Worm (Caenorhabditis elegans): Measurements from ENCODE around the gene dhhc-1.

The dhhc-1 gene

ce11 chrX:15127338-15127737 lies 27.1 kb upstream of the dhhc-1 start:
- no peak for TF ChIP-seq aly-1 (tag; optimal IDR thresholded peaks at IDR 0.05)
- no peak for TF ChIP-seq F13C5.2 (tag; optimal IDR thresholded peaks at IDR 0.05)
- TF ChIP-seq hmg-4 (GFP tag; optimal IDR thresholded peaks at IDR 0.05), result no peak
- TF ChIP-seq tra-4 (tag; optimal IDR thresholded peaks at IDR 0.05), result no peak
- TF ChIP-seq ama-1 (optimal IDR thresholded peaks at IDR 0.05), result no peak
- TF ChIP-seq ceh-36 (tag; optimal IDR thresholded peaks at IDR 0.05), result no peak
- TF ChIP-seq ceh-13 (GFP tag; optimal IDR thresholded peaks at IDR 0.05), result no peak
- no peak for TF ChIP-seq hnd-1 (tag; optimal IDR thresholded peaks at IDR 0.05)
- no peak for TF ChIP-seq ets-7 (tag; optimal IDR thresholded peaks at IDR 0.05)
- no peak for TF ChIP-seq pes-1 (GFP tag; IDR thresholded peaks at IDR 0.05)
- TF ChIP-seq hmbx-1 (tag; optimal IDR thresholded peaks at IDR 0.05), result no peak
- TF ChIP-seq scrt-1 (GFP tag; IDR thresholded peaks at IDR 0.05), result no peak
- TF ChIP-seq tbx-11 (GFP tag; IDR thresholded peaks at IDR 0.05), result no peak
- no peak for TF ChIP-seq sea-1 (GFP tag; conservative IDR thresholded peaks at IDR 0.05)
- TF ChIP-seq B0310.2 (tag; optimal IDR thresholded peaks at IDR 0.05), result no peak
- TF ChIP-seq tbx-37 (GFP tag; conservative IDR thresholded peaks at IDR 0.05), result no peak
- TF ChIP-seq flt-1 (GFP tag; IDR thresholded peaks at IDR 0.05), result no peak

ce11 chrX:15126736-15127135 lies 26.5 kb upstream of the dhhc-1 start:
- TF ChIP-seq ceh-13 (GFP tag; optimal IDR thresholded peaks at IDR 0.05) (no peak), ets-7 (tag; optimal IDR thresholded peaks at IDR 0.05) (no peak), aly-1 (tag; optimal IDR thresholded peaks at IDR 0.05) (no peak), tbx-11 (GFP tag; IDR thresholded peaks at IDR 0.05) (no peak), ceh-36 (tag; optimal IDR thresholded peaks at IDR 0.05) (no peak), hnd-1 (tag; optimal IDR thresholded peaks at IDR 0.05) (no peak), scrt-1 (GFP tag; IDR thresholded peaks at IDR 0.05) (no peak), F13C5.2 (tag; optimal IDR thresholded peaks at IDR 0.05) (no peak), flt-1 (GFP tag; IDR thresholded peaks at IDR 0.05) (no peak), tra-4 (tag; optimal IDR thresholded peaks at IDR 0.05) (no peak), B0310.2 (tag; optimal IDR thresholded peaks at IDR 0.05) (no peak), hmg-4 (GFP tag; optimal IDR thresholded peaks at IDR 0.05) (no peak), ama-1 (optimal IDR thresholded peaks at IDR 0.05) (no peak), sea-1 (GFP tag; conservative IDR thresholded peaks at IDR 0.05) (no peak), tbx-37 (GFP tag; conservative IDR thresholded peaks at IDR 0.05) (no peak), pes-1 (GFP tag; IDR thresholded peaks at IDR 0.05) (no peak), hmbx-1 (tag; optimal IDR thresholded peaks at IDR 0.05) (no peak)

- TF ChIP-seq ceh-13 (GFP tag; optimal IDR thresholded peaks at IDR 0.05) (no peak), flt-1 (GFP tag; IDR thresholded peaks at IDR 0.05) (no peak), tbx-11 (GFP tag; IDR thresholded peaks at IDR 0.05) (no peak), tra-4 (tag; optimal IDR thresholded peaks at IDR 0.05) (no peak), ama-1 (optimal IDR thresholded peaks at IDR 0.05) (no peak), pes-1 (GFP tag; IDR thresholded peaks at IDR 0.05) (no peak), sea-1 (GFP tag; conservative IDR thresholded peaks at IDR 0.05) (no peak), hnd-1 (tag; optimal IDR thresholded peaks at IDR 0.05) (no peak), ets-7 (tag; optimal IDR thresholded peaks at IDR 0.05) (no peak), hmg-4 (GFP tag; optimal IDR thresholded peaks at IDR 0.05) (no peak), scrt-1 (GFP tag; IDR thresholded peaks at IDR 0.05) (no peak), F13C5.2 (tag; optimal IDR thresholded peaks at IDR 0.05) (no peak), B0310.2 (tag; optimal IDR thresholded peaks at IDR 0.05) (no peak), aly-1 (tag; optimal IDR thresholded peaks at IDR 0.05) (no peak), hmbx-1 (tag; optimal IDR thresholded peaks at IDR 0.05) (no peak), tbx-37 (GFP tag; conservative IDR thresholded peaks at IDR 0.05) (no peak), ceh-36 (tag; optimal IDR thresholded peaks at IDR 0.05) (no peak)
These were observed 24.9 kb upstream of the dhhc-1 start for ce11 chrX:15125138-15125537.

ce11 chrX:15120545-15120944 lies 20.3 kb upstream of the dhhc-1 start:
- TF ChIP-seq ama-1 (optimal IDR thresholded peaks at IDR 0.05) (no peak), tbx-11 (GFP tag; IDR thresholded peaks at IDR 0.05) (no peak)

- no peak for TF ChIP-seq aly-1 (tag; optimal IDR thresholded peaks at IDR 0.05)
- TF ChIP-seq ceh-36 (tag; optimal IDR thresholded peaks at IDR 0.05), result no peak
- no peak for TF ChIP-seq hmg-4 (GFP tag; optimal IDR thresholded peaks at IDR 0.05)
- no peak for TF ChIP-seq tbx-37 (GFP tag; conservative IDR thresholded peaks at IDR 0.05)
- no peak for TF ChIP-seq sea-1 (GFP tag; conservative IDR thresholded peaks at IDR 0.05)
- TF ChIP-seq B0310.2 (tag; optimal IDR thresholded peaks at IDR 0.05), result no peak
- TF ChIP-seq ets-7 (tag; optimal IDR thresholded peaks at IDR 0.05), result no peak
- no peak for TF ChIP-seq tbx-11 (GFP tag; IDR thresholded peaks at IDR 0.05)
- no peak for TF ChIP-seq F13C5.2 (tag; optimal IDR thresholded peaks at IDR 0.05)
- no peak for TF ChIP-seq tra-4 (tag; optimal IDR thresholded peaks at IDR 0.05)
- no peak for TF ChIP-seq scrt-1 (GFP tag; IDR thresholded peaks at IDR 0.05)
- TF ChIP-seq ceh-13 (GFP tag; optimal IDR thresholded peaks at IDR 0.05), result no peak
- TF ChIP-seq hnd-1 (tag; optimal IDR thresholded peaks at IDR 0.05), result no peak
- no peak for TF ChIP-seq hmbx-1 (tag; optimal IDR thresholded peaks at IDR 0.05)
- no peak for TF ChIP-seq flt-1 (GFP tag; IDR thresholded peaks at IDR 0.05)
- TF ChIP-seq ama-1 (optimal IDR thresholded peaks at IDR 0.05), result no peak
- no peak for TF ChIP-seq pes-1 (GFP tag; IDR thresholded peaks at IDR 0.05)
These were observed 16.3 kb upstream of the dhhc-1 start, which contains the start of gene R07D5.2 for ce11 chrX:15116514-15116913. TSS of gene R07D5.2 (minus strand) at chrX:15116614.

- TF ChIP-seq aly-1 (tag; optimal IDR thresholded peaks at IDR 0.05), result no peak
- no peak for TF ChIP-seq hnd-1 (tag; optimal IDR thresholded peaks at IDR 0.05)
- TF ChIP-seq ceh-13 (GFP tag; optimal IDR thresholded peaks at IDR 0.05), result no peak
- TF ChIP-seq tra-4 (tag; optimal IDR thresholded peaks at IDR 0.05), result no peak
- no peak for TF ChIP-seq hmbx-1 (tag; optimal IDR thresholded peaks at IDR 0.05)
- TF ChIP-seq flt-1 (GFP tag; IDR thresholded peaks at IDR 0.05), result no peak
- TF ChIP-seq tbx-11 (GFP tag; IDR thresholded peaks at IDR 0.05), result no peak
- TF ChIP-seq B0310.2 (tag; optimal IDR thresholded peaks at IDR 0.05), result no peak
- TF ChIP-seq sea-1 (GFP tag; conservative IDR thresholded peaks at IDR 0.05), result no peak
- TF ChIP-seq ceh-36 (tag; optimal IDR thresholded peaks at IDR 0.05), result no peak
- TF ChIP-seq scrt-1 (GFP tag; IDR thresholded peaks at IDR 0.05), result no peak
- TF ChIP-seq ama-1 (optimal IDR thresholded peaks at IDR 0.05), result no peak
- TF ChIP-seq pes-1 (GFP tag; IDR thresholded peaks at IDR 0.05), result no peak
- TF ChIP-seq hmg-4 (GFP tag; optimal IDR thresholded peaks at IDR 0.05), result no peak
- no peak for TF ChIP-seq ets-7 (tag; optimal IDR thresholded peaks at IDR 0.05)
- no peak for TF ChIP-seq tbx-37 (GFP tag; conservative IDR thresholded peaks at IDR 0.05)
- TF ChIP-seq F13C5.2 (tag; optimal IDR thresholded peaks at IDR 0.05), result no peak
These were observed 15.5 kb upstream of the dhhc-1 start for ce11 chrX:15115748-15116147.

- TF ChIP-seq hmbx-1 (tag; optimal IDR thresholded peaks at IDR 0.05), result no peak
- no peak for TF ChIP-seq B0310.2 (tag; optimal IDR thresholded peaks at IDR 0.05)
- no peak for TF ChIP-seq ceh-13 (GFP tag; optimal IDR thresholded peaks at IDR 0.05)
- no peak for TF ChIP-seq tbx-11 (GFP tag; IDR thresholded peaks at IDR 0.05)
- TF ChIP-seq flt-1 (GFP tag; IDR thresholded peaks at IDR 0.05), result no peak
- no peak for TF ChIP-seq tbx-37 (GFP tag; conservative IDR thresholded peaks at IDR 0.05)
- TF ChIP-seq tra-4 (tag; optimal IDR thresholded peaks at IDR 0.05), result no peak
- TF ChIP-seq F13C5.2 (tag; optimal IDR thresholded peaks at IDR 0.05), result no peak
- TF ChIP-seq scrt-1 (GFP tag; IDR thresholded peaks at IDR 0.05), result no peak
- TF ChIP-seq ceh-36 (tag; optimal IDR thresholded peaks at IDR 0.05), result no peak
- no peak for TF ChIP-seq hnd-1 (tag; optimal IDR thresholded peaks at IDR 0.05)
- TF ChIP-seq aly-1 (tag; optimal IDR thresholded peaks at IDR 0.05), result no peak
- TF ChIP-seq ama-1 (optimal IDR thresholded peaks at IDR 0.05), result no peak
- TF ChIP-seq hmg-4 (GFP tag; optimal IDR thresholded peaks at IDR 0.05), result no peak
- TF ChIP-seq sea-1 (GFP tag; conservative IDR thresholded peaks at IDR 0.05), result no peak
- no peak for TF ChIP-seq ets-7 (tag; optimal IDR thresholded peaks at IDR 0.05)
These were observed 12.0 kb upstream of the dhhc-1 start for ce11 chrX:15112172-15112571.
